Worm (Caenorhabditis elegans): ENCODE results near the gene Y97E10AR.8.

Y97E10AR.8 gene

DNA sequence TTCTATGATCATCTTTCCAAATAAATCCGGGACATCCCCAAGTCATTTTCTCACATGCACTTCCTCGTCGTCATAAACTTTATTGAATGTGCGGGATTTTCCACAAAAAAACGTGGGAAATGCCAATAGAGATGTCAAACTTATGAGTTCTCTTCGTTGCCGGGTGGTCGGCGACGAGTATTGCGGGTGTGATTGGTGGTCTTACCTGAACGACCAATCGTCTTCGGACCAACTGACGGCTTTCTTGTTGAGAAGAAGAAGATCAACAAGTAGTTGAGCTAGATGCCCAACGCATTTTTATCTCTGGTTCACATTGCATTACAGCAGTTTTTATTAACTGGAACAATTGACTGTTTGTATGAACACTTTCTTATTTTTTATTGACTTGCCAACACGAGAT, 9.9 kb upstream of the Y97E10AR.8 start:
- TF ChIP-seq scrt-1 (GFP tag; IDR thresholded peaks at IDR 0.05): no peak
- no peak for TF ChIP-seq ama-1 (optimal IDR thresholded peaks at IDR 0.05)
- TF ChIP-seq hmg-4 (GFP tag; optimal IDR thresholded peaks at IDR 0.05): no peak
- no peak for TF ChIP-seq ceh-36 (tag; optimal IDR thresholded peaks at IDR 0.05)
- TF ChIP-seq B0310.2 (tag; optimal IDR thresholded peaks at IDR 0.05): no peak
- no peak for TF ChIP-seq pes-1 (GFP tag; IDR thresholded peaks at IDR 0.05)
- no peak for TF ChIP-seq hmbx-1 (tag; optimal IDR thresholded peaks at IDR 0.05)
- TF ChIP-seq sea-1 (GFP tag; conservative IDR thresholded peaks at IDR 0.05): no peak
- TF ChIP-seq flt-1 (GFP tag; IDR thresholded peaks at IDR 0.05): no peak
- TF ChIP-seq ets-7 (tag; optimal IDR thresholded peaks at IDR 0.05): no peak
- TF ChIP-seq F13C5.2 (tag; optimal IDR thresholded peaks at IDR 0.05): no peak
- no peak for TF ChIP-seq tbx-11 (GFP tag; IDR thresholded peaks at IDR 0.05)
- no peak for TF ChIP-seq tbx-37 (GFP tag; conservative IDR thresholded peaks at IDR 0.05)
- TF ChIP-seq aly-1 (tag; optimal IDR thresholded peaks at IDR 0.05): no peak

DNA sequence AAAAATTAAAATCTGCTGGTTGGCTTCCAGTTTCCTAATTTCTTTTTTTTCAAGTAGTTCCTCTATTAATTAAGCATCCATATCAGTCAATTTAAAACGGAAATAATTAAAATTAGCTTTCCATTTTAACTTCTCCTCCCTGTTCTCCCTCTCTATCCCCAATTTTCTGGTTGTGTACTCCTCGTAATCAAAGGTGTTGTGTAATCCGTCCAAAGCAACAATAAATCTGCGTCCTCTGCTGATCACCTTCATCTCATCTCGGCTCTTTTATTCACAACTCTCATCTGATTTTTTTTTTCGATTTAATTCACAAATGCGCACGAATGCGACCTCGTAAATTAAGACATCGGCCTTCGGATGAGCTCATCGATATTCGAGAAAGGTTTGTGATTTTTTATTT, 9.2 kb upstream of the Y97E10AR.8 start, which contains the start of gene Y97E10AR.2:
Gene Y97E10AR.2, plus strand, starts transcription at position 301 of the 400 bp plus-strand sequence.
- TF ChIP-seq aly-1 (tag; optimal IDR thresholded peaks at IDR 0.05): no peak

DNA sequence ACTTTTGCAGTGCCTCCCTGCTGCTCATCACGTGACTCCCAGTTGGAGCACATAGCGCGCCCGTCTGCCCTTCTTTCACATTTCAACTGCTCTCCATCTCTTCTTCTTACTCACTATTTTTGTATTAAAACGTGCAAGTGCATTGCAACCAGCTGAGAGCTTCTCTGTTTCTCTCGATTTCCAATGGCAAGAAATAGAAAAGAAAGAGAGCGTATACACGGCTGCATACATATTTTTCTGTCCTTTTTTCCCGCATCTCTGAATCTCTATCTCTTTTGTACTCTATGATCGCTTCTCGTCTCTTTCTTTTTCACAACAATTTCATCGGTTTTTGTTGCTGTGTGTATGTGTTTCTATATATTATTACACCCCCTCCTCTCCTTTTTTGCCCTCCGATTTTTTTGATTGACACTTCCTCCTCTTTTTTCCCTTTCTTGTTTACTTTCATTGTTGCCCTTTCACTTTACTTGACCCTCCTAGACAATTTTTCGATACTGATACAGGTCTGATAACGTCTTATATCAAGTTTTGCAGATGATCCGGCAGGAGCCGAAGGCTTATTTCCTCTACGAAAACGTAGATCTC, 4.1 kb upstream of the Y97E10AR.8 start, which contains the start of gene Y97E10AR.1:
Gene Y97E10AR.1, plus strand, starts transcription at position 535 of the 585 bp plus-strand sequence.
- no peak for TF ChIP-seq tbx-11 (GFP tag; IDR thresholded peaks at IDR 0.05)
- TF ChIP-seq hmg-4 (GFP tag; optimal IDR thresholded peaks at IDR 0.05): peak; percentile 40
- peak; percentile 22 for TF ChIP-seq F13C5.2 (tag; optimal IDR thresholded peaks at IDR 0.05)
- TF ChIP-seq hnd-1 (tag; optimal IDR thresholded peaks at IDR 0.05): peak; percentile 16

DNA sequence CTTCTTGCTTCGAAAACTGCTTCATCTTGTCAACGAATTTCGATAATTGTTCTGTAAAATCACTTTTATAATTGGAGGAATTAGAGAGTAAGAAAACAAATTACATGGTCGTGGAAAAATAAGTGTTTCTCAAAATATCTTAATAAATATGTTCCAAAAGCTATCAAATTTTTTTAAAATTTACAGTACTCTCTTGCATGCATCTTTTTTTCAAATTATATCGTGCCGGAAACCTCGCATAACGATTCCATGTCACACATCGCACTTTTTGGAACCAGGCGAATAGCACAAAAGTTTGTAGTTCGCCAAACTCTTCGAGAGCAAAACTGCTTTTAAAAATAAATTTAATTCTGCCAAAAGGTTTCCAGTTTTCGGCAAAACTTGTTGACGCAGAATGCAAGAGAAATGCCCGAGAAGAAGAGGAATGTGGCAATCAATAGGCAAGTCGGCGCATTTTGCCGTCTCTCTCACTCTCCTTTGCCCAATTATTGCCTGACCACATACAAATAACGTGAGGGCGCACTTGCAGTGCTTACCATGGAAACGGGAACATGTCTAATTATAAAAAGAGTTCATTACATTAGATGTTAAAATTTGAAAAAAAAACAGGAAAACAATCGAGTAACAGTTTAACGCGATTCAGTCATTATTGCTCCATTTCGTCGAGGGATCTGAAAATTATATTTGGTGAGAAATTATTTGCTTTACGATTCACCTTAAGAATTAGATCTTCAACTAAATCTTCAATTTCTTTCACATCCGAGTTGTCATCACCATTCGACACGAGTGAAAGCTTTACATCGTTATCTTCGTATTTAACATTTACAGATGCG, 2.6 kb downstream of the Y97E10AR.8 start, which contains the start of gene Y97E10AR.3:
Gene Y97E10AR.3, minus strand, starts transcription at position 51 of the 833 bp plus-strand sequence.
- TF ChIP-seq hmg-4 (GFP tag; optimal IDR thresholded peaks at IDR 0.05): no peak
- TF ChIP-seq tbx-11 (GFP tag; IDR thresholded peaks at IDR 0.05): no peak
- no peak for TF ChIP-seq ceh-36 (tag; optimal IDR thresholded peaks at IDR 0.05)
- TF ChIP-seq tbx-37 (GFP tag; conservative IDR thresholded peaks at IDR 0.05): no peak
- TF ChIP-seq aly-1 (tag; optimal IDR thresholded peaks at IDR 0.05): no peak
- no peak for TF ChIP-seq ama-1 (optimal IDR thresholded peaks at IDR 0.05)
- TF ChIP-seq scrt-1 (GFP tag; IDR thresholded peaks at IDR 0.05): no peak
- no peak for TF ChIP-seq ets-7 (tag; optimal IDR thresholded peaks at IDR 0.05)
- no peak for TF ChIP-seq flt-1 (GFP tag; IDR thresholded peaks at IDR 0.05)
- no peak for TF ChIP-seq F13C5.2 (tag; optimal IDR thresholded peaks at IDR 0.05)
- no peak for TF ChIP-seq hnd-1 (tag; optimal IDR thresholded peaks at IDR 0.05)
- no peak for TF ChIP-seq tra-4 (tag; optimal IDR thresholded peaks at IDR 0.05)
- no peak for TF ChIP-seq ceh-13 (GFP tag; optimal IDR thresholded peaks at IDR 0.05)
- no peak for TF ChIP-seq hmbx-1 (tag; optimal IDR thresholded peaks at IDR 0.05)
- TF ChIP-seq B0310.2 (tag; optimal IDR thresholded peaks at IDR 0.05): no peak
- TF ChIP-seq pes-1 (GFP tag; IDR thresholded peaks at IDR 0.05): no peak
- no peak for TF ChIP-seq sea-1 (GFP tag; conservative IDR thresholded peaks at IDR 0.05)

DNA sequence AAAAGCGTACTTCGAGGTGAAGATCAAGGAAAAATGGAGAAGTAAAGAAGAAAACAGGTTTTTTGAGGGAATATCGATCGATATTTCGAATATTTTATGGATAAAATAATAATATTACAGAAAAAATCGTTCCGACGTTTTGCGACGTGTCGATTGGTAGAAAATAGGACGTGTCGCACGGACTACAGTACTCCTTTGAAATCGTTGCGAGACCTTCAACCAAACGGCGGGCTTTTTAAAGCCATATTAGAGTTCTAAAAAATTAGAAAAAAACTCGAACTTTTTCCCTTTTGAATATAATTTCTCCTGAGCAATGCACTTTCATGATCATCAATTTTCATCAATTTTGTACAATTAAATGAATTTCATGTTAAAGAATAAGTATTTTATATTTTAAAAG, 5.0 kb downstream of the Y97E10AR.8 start, which contains the start of gene Y97E10AR.4:
Gene Y97E10AR.4, minus strand, starts transcription at position 131 of the 400 bp plus-strand sequence.
- TF ChIP-seq flt-1 (GFP tag; IDR thresholded peaks at IDR 0.05) (no peak), hnd-1 (tag; optimal IDR thresholded peaks at IDR 0.05) (no peak), scrt-1 (GFP tag; IDR thresholded peaks at IDR 0.05) (no peak), ceh-36 (tag; optimal IDR thresholded peaks at IDR 0.05) (no peak), B0310.2 (tag; optimal IDR thresholded peaks at IDR 0.05) (no peak)

DNA sequence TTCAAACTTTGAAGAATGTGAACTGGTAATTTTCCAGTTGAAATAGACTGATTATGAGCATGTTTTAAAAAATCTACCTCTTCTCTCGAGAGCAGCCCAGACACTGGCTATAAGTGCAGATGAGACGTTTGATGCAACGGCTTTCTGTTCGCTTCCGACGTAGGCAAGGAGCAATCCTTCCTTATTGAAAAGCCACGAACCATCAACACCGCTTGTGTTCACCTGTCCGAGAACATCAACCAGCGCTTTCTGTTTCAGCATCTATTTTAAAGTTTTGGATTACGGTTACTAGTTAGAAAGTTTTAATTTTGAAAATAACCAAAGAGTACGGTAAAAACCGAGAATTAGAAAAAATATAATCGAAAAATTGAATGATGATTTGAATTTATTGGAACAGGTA, 5.7 kb downstream of the Y97E10AR.8 start, which contains the start of gene lmtr-2:
Gene lmtr-2, minus strand, starts transcription at position 261 of the 400 bp plus-strand sequence.
- TF ChIP-seq scrt-1 (GFP tag; IDR thresholded peaks at IDR 0.05): no peak
- TF ChIP-seq ama-1 (optimal IDR thresholded peaks at IDR 0.05): peak; percentile 39
- no peak for TF ChIP-seq tbx-37 (GFP tag; conservative IDR thresholded peaks at IDR 0.05)
- no peak for TF ChIP-seq aly-1 (tag; optimal IDR thresholded peaks at IDR 0.05)
- no peak for TF ChIP-seq ceh-13 (GFP tag; optimal IDR thresholded peaks at IDR 0.05)
- TF ChIP-seq pes-1 (GFP tag; IDR thresholded peaks at IDR 0.05): no peak
- no peak for TF ChIP-seq hnd-1 (tag; optimal IDR thresholded peaks at IDR 0.05)
- no peak for TF ChIP-seq flt-1 (GFP tag; IDR thresholded peaks at IDR 0.05)
- no peak for TF ChIP-seq sea-1 (GFP tag; conservative IDR thresholded peaks at IDR 0.05)

DNA sequence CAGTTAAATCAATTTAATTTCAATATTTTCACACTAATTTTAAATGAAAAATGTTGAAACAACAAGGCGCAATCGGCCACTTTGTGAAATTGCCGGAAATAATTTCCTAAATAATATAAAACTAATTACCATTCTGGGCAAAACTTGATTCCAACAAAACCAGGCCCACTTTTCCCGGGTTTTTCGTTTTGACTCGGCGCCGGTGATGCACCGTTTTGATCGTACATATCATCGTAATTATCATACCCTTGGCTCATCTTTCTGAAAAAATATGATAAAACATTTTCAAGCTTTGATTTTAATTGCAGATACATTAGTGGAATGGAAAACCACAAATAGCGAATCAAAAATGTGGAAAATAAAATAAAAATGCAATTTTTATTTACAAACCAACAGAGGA, 6.9 kb downstream of the Y97E10AR.8 start, which contains the start of gene rpb-9:
Gene rpb-9, minus strand, starts transcription at position 314 of the 400 bp plus-strand sequence.
- TF ChIP-seq F13C5.2 (tag; optimal IDR thresholded peaks at IDR 0.05) (no peak), tbx-11 (GFP tag; IDR thresholded peaks at IDR 0.05) (no peak), tra-4 (tag; optimal IDR thresholded peaks at IDR 0.05) (no peak)

DNA sequence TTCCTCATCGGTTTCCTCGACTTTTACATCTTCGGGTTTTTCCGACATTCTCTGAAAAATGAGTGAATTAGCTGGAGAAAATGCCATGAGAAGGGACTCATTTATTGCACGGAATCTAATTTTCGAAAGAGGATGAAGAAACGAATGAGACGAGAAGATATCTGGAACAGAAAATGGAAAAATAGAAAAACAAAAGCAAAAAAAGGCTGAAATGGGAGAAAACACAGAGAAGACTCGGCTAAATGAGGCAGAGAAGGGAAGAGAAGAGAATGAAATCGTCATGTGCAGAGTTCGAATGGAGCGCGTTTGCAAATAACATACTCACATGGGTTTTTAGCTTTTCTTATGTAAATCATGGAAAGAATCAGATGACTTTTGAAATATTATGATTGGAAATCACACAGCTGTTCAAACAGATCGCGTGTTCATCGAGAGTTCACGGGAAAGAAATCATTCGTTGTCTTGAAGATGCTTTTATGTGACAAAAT, 8.8 kb downstream of the Y97E10AR.8 start, which contains the start of gene Y97E10AR.6:
Gene Y97E10AR.6, minus strand, starts transcription at position 51 of the 488 bp plus-strand sequence.
- TF ChIP-seq ceh-13 (GFP tag; optimal IDR thresholded peaks at IDR 0.05): no peak
- no peak for TF ChIP-seq tbx-11 (GFP tag; IDR thresholded peaks at IDR 0.05)
- TF ChIP-seq ets-7 (tag; optimal IDR thresholded peaks at IDR 0.05): no peak
- no peak for TF ChIP-seq pes-1 (GFP tag; IDR thresholded peaks at IDR 0.05)
- TF ChIP-seq tra-4 (tag; optimal IDR thresholded peaks at IDR 0.05): no peak
- TF ChIP-seq aly-1 (tag; optimal IDR thresholded peaks at IDR 0.05): no peak
- TF ChIP-seq hnd-1 (tag; optimal IDR thresholded peaks at IDR 0.05): no peak
- no peak for TF ChIP-seq flt-1 (GFP tag; IDR thresholded peaks at IDR 0.05)
- TF ChIP-seq ama-1 (optimal IDR thresholded peaks at IDR 0.05): no peak
- TF ChIP-seq tbx-37 (GFP tag; conservative IDR thresholded peaks at IDR 0.05): no peak
